Fruit fly (Drosophila melanogaster): ENCODE data around the gene CG7272.

The CG7272 gene

dm6 chr3L:15523806-15524346, 23.1 kb downstream of the CG7272 start, which contains the start of gene CG7945:
Gene CG7945, minus strand, starts transcription at chr3L:15524137.
- TF ChIP-seq CTCF (optimal IDR thresholded peaks at IDR 0.05) (no peak), CG8478 (optimal IDR thresholded peaks at IDR 0.05) (no peak)

DNA sequence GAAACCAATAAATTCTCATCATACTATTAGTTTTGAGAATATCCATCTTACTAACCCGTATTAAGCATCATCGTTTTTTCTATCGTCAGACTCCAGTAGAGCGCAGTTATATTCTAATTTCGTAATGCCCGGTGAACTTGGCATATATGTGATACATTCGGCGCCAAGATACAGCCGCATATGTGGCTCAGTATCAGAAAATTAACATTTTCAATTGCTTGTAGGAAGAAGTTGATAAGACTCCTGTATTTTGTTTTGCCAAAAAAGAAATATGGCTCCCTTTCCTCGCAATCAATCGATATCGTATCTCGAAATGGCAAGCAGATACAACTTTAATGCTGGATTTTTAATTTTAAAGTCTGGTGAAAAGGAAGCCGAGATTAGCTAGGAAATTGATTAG, 24.4 kb downstream of the CG7272 start, which contains the start of gene CG33986:
Gene CG33986, minus strand, starts transcription at position 101 of the 400 bp plus-strand sequence.
- TF ChIP-seq CTCF (optimal IDR thresholded peaks at IDR 0.05), result no peak
- no peak for TF ChIP-seq CG8478 (optimal IDR thresholded peaks at IDR 0.05)

- TF ChIP-seq CG8478 (optimal IDR thresholded peaks at IDR 0.05) (no peak), CTCF (optimal IDR thresholded peaks at IDR 0.05) (no peak)
These were observed 26.0 kb downstream of the CG7272 start, which contains the start of gene CG33985 for dm6 chr3L:15526712-15527111. Gene CG33985, minus strand, starts transcription at chr3L:15526812.

- no peak for TF ChIP-seq CTCF (optimal IDR thresholded peaks at IDR 0.05)
- TF ChIP-seq CG8478 (optimal IDR thresholded peaks at IDR 0.05), result no peak
These were observed 26.7 kb downstream of the CG7272 start, which contains the start of gene CG42729 for dm6 chr3L:15527416-15527815. Gene CG42729, minus strand, starts transcription at chr3L:15527516.

dm6 chr3L:15528096-15528495, 27.4 kb downstream of the CG7272 start, which contains the start of gene CG42728:
Gene CG42728, minus strand, starts transcription at chr3L:15528196.
- TF ChIP-seq CG8478 (optimal IDR thresholded peaks at IDR 0.05) (no peak), CTCF (optimal IDR thresholded peaks at IDR 0.05) (no peak)

DNA sequence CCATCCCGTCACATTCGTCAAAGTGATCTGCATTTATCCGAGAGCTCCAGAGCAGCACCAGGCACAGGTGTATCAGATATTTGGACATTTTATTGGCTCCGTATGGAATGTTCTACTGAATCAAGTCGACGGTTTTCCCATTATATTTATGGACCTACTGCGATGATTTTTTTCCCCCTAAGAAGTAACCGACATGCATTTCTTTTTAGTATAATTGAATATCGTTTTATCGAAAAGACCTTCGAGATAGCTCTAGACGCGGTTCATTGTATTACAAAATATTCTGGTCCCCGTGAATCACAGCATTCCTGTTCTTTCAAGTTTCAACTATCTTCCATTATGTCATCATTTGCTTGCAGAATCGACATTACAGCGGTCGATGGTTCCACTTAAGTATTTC, 28.4 kb downstream of the CG7272 start, which contains the start of gene obst-H:
Gene obst-H, minus strand, starts transcription at position 101 of the 400 bp plus-strand sequence.
- TF ChIP-seq CTCF (optimal IDR thresholded peaks at IDR 0.05) (no peak), CG8478 (optimal IDR thresholded peaks at IDR 0.05) (no peak)

dm6 chr3L:15530071-15530470, 29.3 kb downstream of the CG7272 start:
- TF ChIP-seq CTCF (optimal IDR thresholded peaks at IDR 0.05), result no peak
- TF ChIP-seq CG8478 (optimal IDR thresholded peaks at IDR 0.05), result no peak

DNA sequence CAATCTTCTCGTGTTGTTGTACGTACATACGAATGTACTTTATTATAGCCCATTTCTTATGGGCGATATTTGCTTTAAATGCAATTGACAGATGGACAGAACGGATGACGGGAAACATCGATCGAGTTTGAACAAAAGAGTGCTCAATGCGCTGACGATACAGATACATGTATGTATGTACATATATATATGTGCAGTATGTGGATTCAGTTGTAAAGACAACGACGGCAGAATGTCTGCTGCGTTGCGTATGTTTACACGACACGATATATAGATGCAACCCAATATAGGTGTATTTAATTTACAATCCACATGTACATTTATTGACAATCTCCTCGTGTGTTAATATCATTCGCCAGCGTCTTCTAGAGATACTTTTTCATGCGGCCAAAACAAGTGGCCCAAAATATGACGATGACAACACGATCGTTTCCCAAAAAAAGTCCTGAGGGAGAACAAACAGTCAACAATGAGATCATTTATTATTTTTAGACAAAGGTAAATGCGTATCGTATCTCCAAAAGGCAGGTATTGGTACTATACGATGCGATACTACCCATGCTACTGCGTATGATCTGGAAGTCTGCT, 30.0 kb downstream of the CG7272 start:
- no peak for TF ChIP-seq CTCF (optimal IDR thresholded peaks at IDR 0.05)
- no peak for TF ChIP-seq CG8478 (optimal IDR thresholded peaks at IDR 0.05)

dm6 chr3L:15531423-15532325, 30.9 kb downstream of the CG7272 start, which contains the start of gene CG43248:
Gene CG43248, minus strand, starts transcription at chr3L:15531473.
- TF ChIP-seq CG8478 (optimal IDR thresholded peaks at IDR 0.05) (no peak), CTCF (optimal IDR thresholded peaks at IDR 0.05) (no peak)

- TF ChIP-seq CG8478 (optimal IDR thresholded peaks at IDR 0.05) (no peak), CTCF (optimal IDR thresholded peaks at IDR 0.05) (no peak)
These were observed 31.8 kb downstream of the CG7272 start for dm6 chr3L:15532368-15533030.

dm6 chr3L:15533402-15534129, 32.8 kb downstream of the CG7272 start:
- TF ChIP-seq CG8478 (optimal IDR thresholded peaks at IDR 0.05) (no peak), CTCF (optimal IDR thresholded peaks at IDR 0.05) (no peak)

DNA sequence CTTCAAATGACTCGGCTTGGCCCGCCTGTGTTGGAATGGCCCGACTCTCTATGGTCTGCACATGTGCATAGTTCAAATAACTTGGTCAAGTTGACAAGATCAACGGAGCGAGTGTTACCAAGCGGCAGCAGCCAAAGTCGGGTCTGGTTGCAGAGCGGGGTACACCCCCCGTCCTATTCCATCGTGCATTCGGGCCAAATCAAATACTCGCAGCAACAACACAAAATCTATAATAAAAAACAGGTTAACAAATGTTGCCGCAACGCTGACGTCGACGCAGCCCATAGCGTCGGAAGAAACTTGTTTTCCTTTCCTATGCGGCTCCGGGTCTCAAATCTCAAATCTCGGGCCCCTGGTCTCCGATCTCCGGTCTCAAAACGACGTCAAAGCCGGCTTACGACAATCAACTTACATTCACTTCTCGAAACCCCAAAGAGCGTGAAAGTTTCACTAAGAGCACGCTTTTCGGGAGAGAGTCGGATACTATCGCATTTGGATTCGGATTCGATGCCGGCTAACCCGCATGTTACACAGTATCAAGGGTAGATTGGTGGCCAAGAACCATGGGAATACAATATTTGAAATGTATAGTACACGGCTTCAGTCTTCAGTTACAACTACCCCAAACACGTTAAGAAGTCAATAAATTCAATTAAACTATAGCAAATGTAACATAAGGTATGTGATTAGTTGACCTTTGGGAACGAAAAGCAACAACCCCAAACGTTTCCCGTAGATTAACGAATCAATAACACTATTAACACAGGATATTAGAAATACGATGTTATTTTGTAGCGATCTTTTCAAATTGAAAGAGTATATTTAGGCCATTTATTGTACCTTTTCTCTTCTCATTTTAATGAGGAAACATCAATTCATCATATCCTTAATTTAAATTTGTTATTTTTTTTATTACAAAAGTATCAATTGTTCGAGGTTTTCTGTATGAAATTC, 33.8 kb downstream of the CG7272 start:
- no peak for TF ChIP-seq CTCF (optimal IDR thresholded peaks at IDR 0.05)
- no peak for TF ChIP-seq CG8478 (optimal IDR thresholded peaks at IDR 0.05)

DNA sequence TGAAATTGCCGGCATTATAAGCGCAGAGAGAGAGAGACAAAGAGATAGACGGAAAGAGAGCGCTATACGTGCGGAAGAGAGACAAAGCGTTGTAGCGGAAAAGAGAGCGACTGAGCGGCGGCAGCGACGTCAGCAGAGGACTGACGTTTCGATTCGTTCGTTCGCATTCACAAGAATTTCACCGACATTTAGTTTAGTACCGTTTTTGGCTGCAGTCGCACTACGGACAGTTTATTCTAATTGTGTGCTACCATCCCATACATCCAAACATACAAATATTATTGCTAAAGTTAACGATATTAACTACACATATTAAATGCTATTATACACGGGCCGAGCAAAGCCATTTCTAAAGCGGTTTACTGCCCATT, 34.5 kb downstream of the CG7272 start, which contains the start of gene CrebA:
Gene CrebA, plus strand, starts transcription at position 168 of the 371 bp plus-strand sequence.
- TF ChIP-seq CTCF (optimal IDR thresholded peaks at IDR 0.05), result no peak

All from S2 (cell line).